Fruit fly (Drosophila melanogaster) whole organism, embryonic: Measurements from ENCODE around the gene Eip93F.

Source experiments
- Bteb2 ChIP-seq: fragments of 200-800 bp; sonication (Bioruptor generic); optimal IDR thresholded peaks from 2 replicates; lab custom pipeline; 2016; ENCODE audit warnings: missing biosample characterization, missing genetic modification characterization
- CG10543 ChIP-seq: fragments of 200-800 bp; sonication (Bioruptor generic); optimal IDR thresholded peaks from 3 replicates; lab custom pipeline; 2017; ENCODE audit warnings: missing biosample characterization, mild to moderate bottlenecking, missing genetic modification characterization, moderate library complexity
- CG10565 ChIP-seq: fragments of 200-800 bp; sonication (Bioruptor generic); optimal IDR thresholded peaks from 3 replicates; lab custom pipeline; 2016; ENCODE audit warnings: missing biosample characterization, mild to moderate bottlenecking, missing genetic modification characterization
- CG11093 ChIP-seq: fragments of 200-800 bp; sonication (Bioruptor generic); IDR thresholded peaks from 3 replicates; pipeline ENCODE4 v1.3.6; 2022; ENCODE audit warnings: missing biosample characterization, missing genetic modification characterization
- CG11247 ChIP-seq: fragments of 200-800 bp; sonication (Bioruptor generic); IDR thresholded peaks from 2 replicates; pipeline ENCODE4 v1.3.6; 2022; ENCODE audit warnings: missing biosample characterization, missing genetic modification characterization
- CG11695 ChIP-seq: fragments of 200-800 bp; sonication (Bioruptor generic); IDR thresholded peaks from 3 replicates; pipeline ENCODE4 v1.3.6; 2022; ENCODE audit warnings: missing biosample characterization, missing genetic modification characterization
- CG13287 ChIP-seq: fragments of 200-800 bp; sonication (Bioruptor generic); IDR thresholded peaks from 2 replicates; pipeline ENCODE4 v1.3.6; 2022; ENCODE audit warnings: missing biosample characterization, missing genetic modification characterization; ENCODE audit not compliant: partially characterized antibody
- CG13894 ChIP-seq: fragments of 200-800 bp; sonication (Bioruptor generic); optimal IDR thresholded peaks from 3 replicates; lab custom pipeline; 2018; ENCODE audit warnings: missing biosample characterization, mild to moderate bottlenecking, missing genetic modification characterization, moderate library complexity
- CG15514 ChIP-seq: fragments of 200-800 bp; sonication (Bioruptor generic); optimal IDR thresholded peaks from 3 replicates; lab custom pipeline; 2017; ENCODE audit warnings: missing biosample characterization, missing genetic modification characterization, mild to moderate bottlenecking, moderate library complexity, missing genetic modification reagents
- CG16813 ChIP-seq: fragments of 200-800 bp; sonication (Bioruptor generic); IDR thresholded peaks from 3 replicates; pipeline ENCODE4 v1.3.6; 2022; ENCODE audit warnings: missing biosample characterization, missing genetic modification characterization; ENCODE audit not compliant: partially characterized antibody
- CG17361 ChIP-seq: fragments of 200-800 bp; sonication (Bioruptor generic); IDR thresholded peaks from 3 replicates; pipeline ENCODE4 v1.3.6; 2022; ENCODE audit warnings: missing biosample characterization, missing genetic modification characterization
- CG17568 ChIP-seq: fragments of 200-800 bp; sonication (Bioruptor generic); optimal IDR thresholded peaks from 2 replicates; lab custom pipeline; 2018; ENCODE audit warnings: missing biosample characterization, mild to moderate bottlenecking, missing genetic modification characterization, moderate library complexity
- CG1832 ChIP-seq: fragments of 200-800 bp; sonication (Bioruptor generic); optimal IDR thresholded peaks from 2 replicates; lab custom pipeline; 2017; ENCODE audit warnings: missing biosample characterization, mild to moderate bottlenecking, missing genetic modification characterization, inconsistent platforms
- CG32767 ChIP-seq: fragments of 200-800 bp; sonication (Bioruptor generic); IDR thresholded peaks from 2 replicates; pipeline ENCODE4 v1.3.6; 2022; ENCODE audit warnings: missing biosample characterization, missing genetic modification characterization
- CG6791 ChIP-seq: fragments of 200-800 bp; sonication (Bioruptor generic); IDR thresholded peaks from 3 replicates; pipeline ENCODE4 v1.3.6; 2022; ENCODE audit warnings: missing biosample characterization, missing genetic modification characterization; ENCODE audit not compliant: partially characterized antibody
- CG7745 ChIP-seq: fragments of 200-800 bp; sonication (Bioruptor generic); optimal IDR thresholded peaks from 2 replicates; lab custom pipeline; 2018; ENCODE audit warnings: missing biosample characterization, mild to moderate bottlenecking, missing genetic modification characterization, moderate library complexity
- CG9215 ChIP-seq: fragments of 200-800 bp; sonication (Bioruptor generic); IDR thresholded peaks from 2 replicates; pipeline ENCODE4 v1.3.6; 2022; ENCODE audit warnings: missing biosample characterization, missing genetic modification characterization
- CG9609 ChIP-seq: fragments of 200-800 bp; sonication (Bioruptor generic); optimal IDR thresholded peaks from 3 replicates; lab custom pipeline; 2016; ENCODE audit warnings: missing biosample characterization, missing genetic modification characterization
- Dek ChIP-seq: fragments of 200-800 bp; sonication (Bioruptor generic); optimal IDR thresholded peaks from 3 replicates; lab custom pipeline; 2019; ENCODE audit warnings: missing biosample characterization, mild to moderate bottlenecking, missing genetic modification characterization, moderate library complexity
- Doc2 ChIP-seq: fragments of 200-800 bp; sonication (Bioruptor generic); IDR thresholded peaks from 2 replicates; pipeline ENCODE4 v1.3.6; 2022; ENCODE audit warnings: missing biosample characterization, missing genetic modification characterization
- Fer1 ChIP-seq: fragments of 200-800 bp; sonication (Bioruptor generic); optimal IDR thresholded peaks from 2 replicates; lab custom pipeline; 2017; ENCODE audit warnings: missing biosample characterization, mild to moderate bottlenecking, missing genetic modification characterization
- GATAe ChIP-seq: fragments of 200-800 bp; sonication (Bioruptor generic); conservative IDR thresholded peaks from 2 replicates; pipeline ENCODE4 v1.3.6; 2022; ENCODE audit warnings: missing biosample characterization, missing genetic modification characterization
- HLH54F ChIP-seq: fragments of 200-800 bp; sonication (Bioruptor generic); optimal IDR thresholded peaks from 3 replicates; lab custom pipeline; 2016; ENCODE audit warnings: missing biosample characterization, missing genetic modification characterization
- HLHmδ ChIP-seq: fragments of 200-800 bp; sonication (Bioruptor generic); optimal IDR thresholded peaks from 2 replicates; lab custom pipeline; 2018; ENCODE audit warnings: missing biosample characterization, mild to moderate bottlenecking, missing genetic modification characterization, moderate library complexity
- Hey ChIP-seq: fragments of 200-800 bp; sonication (Bioruptor generic); optimal IDR thresholded peaks from 3 replicates; lab custom pipeline; 2018; ENCODE audit warnings: missing biosample characterization, mild to moderate bottlenecking, missing genetic modification characterization
- Hmr ChIP-seq: fragments of 200-800 bp; sonication (Bioruptor generic); optimal IDR thresholded peaks from 3 replicates; lab custom pipeline; 2017; ENCODE audit warnings: mild to moderate bottlenecking, missing biosample characterization, missing genetic modification reagents, missing genetic modification characterization
- Lim3 ChIP-seq: fragments of 200-800 bp; sonication (Bioruptor generic); IDR thresholded peaks from 2 replicates; pipeline ENCODE4 v1.3.6; 2022; ENCODE audit warnings: missing biosample characterization, missing genetic modification characterization
- Mes4 ChIP-seq: fragments of 200-800 bp; sonication (Bioruptor generic); optimal IDR thresholded peaks from 2 replicates; lab custom pipeline; 2016; ENCODE audit warnings: missing biosample characterization, missing genetic modification characterization
- Myb ChIP-seq: fragments of 200-800 bp; sonication (Bioruptor generic); optimal IDR thresholded peaks from 2 replicates; lab custom pipeline; 2016; ENCODE audit warnings: missing biosample characterization, missing genetic modification characterization
- Pdp1 ChIP-seq, 2 experiments: fragments of 200-800 bp; sonication (Bioruptor generic); optimal IDR thresholded peaks; 3 replicates each; lab custom pipeline; 2016; ENCODE audit warnings: missing biosample characterization in 2 of 2, missing genetic modification characterization in 2 of 2, mild to moderate bottlenecking in 1 of 2, moderate library complexity in 1 of 2
- Side ChIP-seq: fragments of 200-800 bp; sonication (Bioruptor generic); optimal IDR thresholded peaks from 2 replicates; lab custom pipeline; 2016; ENCODE audit warnings: missing biosample characterization, missing genetic modification characterization
- abd-A ChIP-seq: fragments of 200-800 bp; sonication (Bioruptor generic); optimal IDR thresholded peaks from 3 replicates; lab custom pipeline; 2019; ENCODE audit warnings: missing biosample characterization, mild to moderate bottlenecking, missing genetic modification characterization, moderate library complexity
- al ChIP-seq: fragments of 200-800 bp; sonication (Bioruptor generic); IDR thresholded peaks from 2 replicates; pipeline ENCODE4 v1.3.6; 2022; ENCODE audit warnings: missing biosample characterization, missing genetic modification characterization
- btn ChIP-seq: fragments of 200-800 bp; sonication (Bioruptor generic); optimal IDR thresholded peaks from 2 replicates; lab custom pipeline; 2016; ENCODE audit warnings: missing biosample characterization, missing genetic modification characterization
- cas ChIP-seq: fragments of 200-800 bp; sonication (Bioruptor generic); IDR thresholded peaks from 2 replicates; pipeline ENCODE4 v1.3.6; 2022; ENCODE audit warnings: missing biosample characterization, missing genetic modification characterization
- chinmo ChIP-seq: fragments of 200-800 bp; sonication (Bioruptor generic); IDR thresholded peaks from 4 replicates; pipeline ENCODE4 v1.3.6; 2022; ENCODE audit warnings: missing biosample characterization, missing genetic modification characterization; ENCODE audit not compliant: partially characterized antibody
- chm ChIP-seq: fragments of 200-800 bp; sonication (Bioruptor generic); IDR thresholded peaks from 2 replicates; pipeline ENCODE4 v1.3.6; 2022; ENCODE audit warnings: missing biosample characterization, missing genetic modification characterization
- dan ChIP-seq: fragments of 200-800 bp; sonication (Bioruptor generic); IDR thresholded peaks from 2 replicates; pipeline ENCODE4 v1.3.6; 2022; ENCODE audit warnings: missing biosample characterization, missing genetic modification characterization
- ewg ChIP-seq: fragments of 200-800 bp; sonication (Bioruptor generic); optimal IDR thresholded peaks from 3 replicates; lab custom pipeline; 2017; ENCODE audit warnings: mild to moderate bottlenecking, missing biosample characterization, missing genetic modification reagents, missing genetic modification characterization
- hbn ChIP-seq: fragments of 200-800 bp; sonication (Bioruptor generic); IDR thresholded peaks from 2 replicates; pipeline ENCODE4 v1.3.6; 2022; ENCODE audit warnings: missing biosample characterization, missing genetic modification characterization; ENCODE audit not compliant: partially characterized antibody
- insv ChIP-seq, 2 experiments: fragments of 200-800 bp; sonication (Bioruptor generic); optimal IDR thresholded peaks; 3 replicates each; lab custom pipeline; 2016 to 2018; ENCODE audit warnings: missing biosample characterization in 2 of 2, missing genetic modification characterization in 2 of 2
- kay ChIP-seq: fragments of 200-800 bp; sonication (Bioruptor generic); optimal IDR thresholded peaks from 2 replicates; lab custom pipeline; 2016; ENCODE audit warnings: missing biosample characterization, missing genetic modification characterization
- mld ChIP-seq: fragments of 200-800 bp; sonication (Bioruptor generic); IDR thresholded peaks from 3 replicates; pipeline ENCODE4 v1.3.6; 2022; ENCODE audit warnings: missing biosample characterization, missing genetic modification characterization; ENCODE audit not compliant: partially characterized antibody
- nom ChIP-seq: fragments of 200-800 bp; sonication (Bioruptor generic); optimal IDR thresholded peaks from 2 replicates; lab custom pipeline; 2017; ENCODE audit warnings: missing biosample characterization, missing genetic modification characterization, mild to moderate bottlenecking, moderate library complexity, missing genetic modification reagents
- oc ChIP-seq: fragments of 200-800 bp; sonication (Bioruptor generic); optimal IDR thresholded peaks from 2 replicates; lab custom pipeline; 2018; ENCODE audit warnings: missing biosample characterization, mild to moderate bottlenecking, missing genetic modification characterization, moderate library complexity
- pzg ChIP-seq: fragments of 200-800 bp; sonication (Bioruptor generic); optimal IDR thresholded peaks from 3 replicates; lab custom pipeline; 2018; ENCODE audit warnings: missing biosample characterization, mild to moderate bottlenecking, missing genetic modification characterization, moderate library complexity
- sc ChIP-seq, 3 experiments: fragments of >200 bp in 2 of 3; fragments of 200-800 bp in 1 of 3; sonication (Bioruptor generic) in 1 of 3; optimal IDR thresholded peaks; 2 replicates in 2 of 3; 3 replicates in 1 of 3; lab custom pipeline; 2017; ENCODE audit warnings: mild to moderate bottlenecking in 1 of 3, missing biosample characterization in 1 of 3, missing genetic modification characterization in 1 of 3, missing genetic modification reagents in 1 of 3
- yki ChIP-seq: fragments of >200 bp; optimal IDR thresholded peaks from 3 replicates; lab custom pipeline; 2018
- zfh2 ChIP-seq: fragments of 200-800 bp; sonication (Bioruptor generic); optimal IDR thresholded peaks from 2 replicates; lab custom pipeline; 2016; ENCODE audit warnings: missing biosample characterization, missing genetic modification characterization

Eip93F gene

dm6 chr3R:22023041-22023626, 74.2 kb downstream of the Eip93F start, which contains the start of the genes Mitofilin and mRpL35 (continued):
- peak; percentile 32 for TF ChIP-seq Side (GFP tag; lab: Kevin White, UChicago)
- no peak for TF ChIP-seq Bteb2 (GFP tag; lab: Kevin White, UChicago)
- peak; percentile 62 to 98 for TF ChIP-seq Pdp1 (GFP tag; optimal IDR thresholded peaks at IDR 0.05; lab: Kevin White, UChicago)
- TF ChIP-seq hbn (GFP tag; lab: Robert Waterston, UW): peak; percentile 45
- no peak for TF ChIP-seq CG13894
- peak; percentile 21 for TF ChIP-seq Hmr (GFP tag; lab: Kevin White, UChicago)
- TF ChIP-seq abd-A (tag; lab: Kevin White, UChicago): no peak
- TF ChIP-seq CG9609: peak; percentile 68
- no peak for TF ChIP-seq CG17568
- TF ChIP-seq CG10543 (GFP tag; lab: Kevin White, UChicago): peak; percentile 40
- peak; percentile 68; the same call in 2 of the 3 replicates for TF ChIP-seq CG17361 (GFP tag; lab: Robert Waterston, UW)
- TF ChIP-seq yki (lab: Kevin White, UChicago): peak; percentile 84
- 0 out of 2 replicates have a peak, but pooled peaks have one; percentile 37 for TF ChIP-seq al
- TF ChIP-seq CG32767 (GFP tag; lab: Robert Waterston, UW): no peak
- no peak for TF ChIP-seq CG11093 (GFP tag; lab: Robert Waterston, UW)
- peak; percentile 21 for TF ChIP-seq Dek (tag; lab: Kevin White, UChicago)
- no peak for TF ChIP-seq CG11695 (GFP tag; lab: Robert Waterston, UW)
- peak; percentile 81 for TF ChIP-seq zfh2 (GFP tag; lab: Kevin White, UChicago)
- TF ChIP-seq CG13287 (GFP tag; lab: Robert Waterston, UW): peak; percentile 43
- no peak for TF ChIP-seq sc (optimal IDR thresholded peaks at IDR 0.05; lab: Kevin White, UChicago)
- no peak for TF ChIP-seq sc (GFP tag; optimal IDR thresholded peaks at IDR 0.05; lab: Kevin White, UChicago)
- no peak for TF ChIP-seq cas (GFP tag; lab: Robert Waterston, UW)
- peak; percentile 19 for TF ChIP-seq kay (GFP tag; lab: Kevin White, UChicago)
- peak; percentile 78 for TF ChIP-seq CG16813 (GFP tag; lab: Robert Waterston, UW)
- TF ChIP-seq HLH54F (GFP tag; lab: Kevin White, UChicago): peak; percentile 47
- no peak for TF ChIP-seq HLHmδ (GFP tag; lab: Kevin White, UChicago)
- no peak for TF ChIP-seq mld (GFP tag; lab: Robert Waterston, UW)
- TF ChIP-seq Myb: peak; percentile 34
- no peak for TF ChIP-seq Lim3 (GFP tag; lab: Robert Waterston, UW)
- no peak for TF ChIP-seq nom (GFP tag; lab: Kevin White, UChicago)
- no peak for TF ChIP-seq Mes4 (GFP tag; lab: Kevin White, UChicago)
- TF ChIP-seq chm (GFP tag; lab: Robert Waterston, UW): no peak
- TF ChIP-seq pzg (GFP tag; lab: Kevin White, UChicago): peak; percentile 50
- TF ChIP-seq insv (GFP tag; optimal IDR thresholded peaks at IDR 0.05; lab: Kevin White, UChicago): peak in 1 of 2 experiments; percentile 25
- TF ChIP-seq CG11247 (GFP tag; lab: Robert Waterston, UW): no peak
- no peak for TF ChIP-seq CG15514 (GFP tag; lab: Kevin White, UChicago)
- TF ChIP-seq Fer1: no peak
- TF ChIP-seq btn: no peak
- no peak for TF ChIP-seq Hey (tag; lab: Kevin White, UChicago)
- no peak for TF ChIP-seq dan (GFP tag; lab: Robert Waterston, UW)
- peak; percentile 80 for TF ChIP-seq ewg
- peak; percentile 22; the same call in 2 of the 3 replicates for TF ChIP-seq CG6791 (GFP tag; lab: Robert Waterston, UW)
- TF ChIP-seq oc: no peak
- peak; percentile 48 for TF ChIP-seq CG9215 (GFP tag; lab: Robert Waterston, UW)
- no peak for TF ChIP-seq CG10565 (GFP tag; lab: Kevin White, UChicago)
- TF ChIP-seq chinmo (GFP tag; lab: Robert Waterston, UW): 0 out of 4 replicates have a peak, but pooled peaks have one; percentile 34
- no peak for TF ChIP-seq CG1832
- no peak for TF ChIP-seq Doc2 (GFP tag; lab: Robert Waterston, UW)
- peak; percentile 47; the same call in 1 of the 2 replicates for TF ChIP-seq GATAe
- TF ChIP-seq CG7745 (tag; lab: Kevin White, UChicago): no peak
